Worm (Caenorhabditis elegans): ENCODE results near the gene R11D1.13.

DNA sequence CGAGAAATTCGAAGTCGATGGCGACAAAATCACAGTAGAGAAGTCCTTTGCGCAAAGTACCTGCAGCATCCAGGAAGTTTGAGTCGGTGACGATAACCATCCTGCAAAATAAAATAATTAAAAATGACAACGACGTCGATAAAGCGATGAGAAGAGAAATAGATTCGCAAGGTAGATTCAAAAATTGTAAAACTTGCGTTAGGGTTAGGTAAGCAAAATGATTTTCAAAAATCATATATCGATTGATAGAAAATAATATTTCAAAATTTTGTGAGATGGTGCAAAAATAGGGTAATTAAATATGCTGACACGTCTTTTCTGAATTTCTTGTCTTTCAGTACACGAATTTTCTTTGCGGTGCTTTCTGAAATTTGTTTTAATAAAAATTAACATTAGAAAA is 31.8 kb upstream of the R11D1.13 start, which contains the start of gene parn-1:
- TF ChIP-seq dao-5 (tag; optimal IDR thresholded peaks at IDR 0.05) (no peak), him-1 (tag; optimal IDR thresholded peaks at IDR 0.05) (no peak), W03F9.2 (tag; optimal IDR thresholded peaks at IDR 0.05) (no peak)
